Worm (Caenorhabditis elegans) whole organism, L4 larva: ENCODE data around the gene srlf-33.

ENCODE experiments used
- F37D6.2 ChIP-seq: sonication (generic microtip); optimal IDR thresholded peaks from 2 replicates; lab custom pipeline; 2016; ENCODE audit warnings: mild to moderate bottlenecking, missing genetic modification characterization, missing compliant biosample characterization
- T26A8.4 ChIP-seq: fragments of 200-800 bp; sonication (Bioruptor generic); IDR thresholded peaks from 2 replicates; pipeline ENCODE4 v1.3.6; 2022; ENCODE audit warnings: missing genetic modification characterization, missing compliant biosample characterization
- Y48G9A.11 ChIP-seq: fragments of 200-800 bp; sonication (Bioruptor generic); IDR thresholded peaks from 2 replicates; pipeline ENCODE4 v1.3.6; 2022; ENCODE audit warnings: missing genetic modification reagents, missing genetic modification characterization, missing compliant biosample characterization
- ZK546.5 ChIP-seq, 2 experiments: sonication (generic microtip); optimal IDR thresholded peaks; 2 replicates each; lab custom pipeline; 2017; ENCODE audit warnings: missing biosample characterization in 2 of 2, missing genetic modification characterization in 2 of 2
- aly-2 ChIP-seq: sonication (generic microtip); optimal IDR thresholded peaks from 2 replicates; lab custom pipeline; 2018; ENCODE audit warnings: missing biosample characterization, missing genetic modification characterization
- ama-1 ChIP-seq: fragments of 150-350 bp; optimal IDR thresholded peaks from 2 replicates; lab custom pipeline; 2014; ENCODE audit warnings: inconsistent platforms, mixed read lengths
- arid-1 ChIP-seq: fragments of 200-800 bp; sonication (Bioruptor generic); conservative IDR thresholded peaks from 2 replicates; pipeline ENCODE4 v1.3.6; 2022; ENCODE audit warnings: missing genetic modification reagents, missing genetic modification characterization, missing compliant biosample characterization
- ceh-20 ChIP-seq: fragments of 200-800 bp; sonication (Bioruptor generic); IDR thresholded peaks from 2 replicates; pipeline ENCODE4 v1.3.6; 2022; ENCODE audit warnings: missing genetic modification reagents, missing genetic modification characterization, missing compliant biosample characterization
- ceh-28 ChIP-seq: fragments of 150-350 bp; optimal IDR thresholded peaks from 2 replicates; lab custom pipeline; 2014; ENCODE audit warnings: missing biosample characterization, missing genetic modification reagents, missing genetic modification characterization
- ceh-32 ChIP-seq: sonication (generic microtip); optimal IDR thresholded peaks from 2 replicates; lab custom pipeline; 2016; ENCODE audit warnings: mild to moderate bottlenecking, missing genetic modification characterization, missing compliant biosample characterization; ENCODE audit not compliant: poor library complexity
- ceh-62 ChIP-seq: sonication (generic microtip); optimal IDR thresholded peaks from 2 replicates; lab custom pipeline; 2017; ENCODE audit warnings: missing biosample characterization, missing genetic modification characterization
- ceh-82 ChIP-seq: sonication (generic microtip); optimal IDR thresholded peaks from 2 replicates; lab custom pipeline; 2017; ENCODE audit warnings: missing biosample characterization, missing genetic modification characterization
- ces-1 ChIP-seq: fragments of 150-350 bp; sonication (generic microtip); optimal IDR thresholded peaks from 4 replicates; lab custom pipeline; 2014; ENCODE audit warnings: missing biosample characterization, missing genetic modification reagents, missing genetic modification characterization
- cey-2 ChIP-seq: sonication (generic microtip); optimal IDR thresholded peaks from 3 replicates; lab custom pipeline; 2017; ENCODE audit warnings: missing genetic modification characterization, mild to moderate bottlenecking, missing compliant biosample characterization, antibody characterized with exemption, borderline replicate concordance; ENCODE audit not compliant: insufficient read depth
- daf-8 ChIP-seq: fragments of 200-800 bp; sonication (Bioruptor generic); IDR thresholded peaks from 2 replicates; pipeline ENCODE4 v1.3.6; 2022; ENCODE audit warnings: missing genetic modification characterization, missing compliant biosample characterization
- dmd-8 ChIP-seq: fragments of 200-800 bp; sonication (Bioruptor generic); IDR thresholded peaks from 2 replicates; pipeline ENCODE4 v1.3.6; 2022; ENCODE audit warnings: missing genetic modification characterization, missing compliant biosample characterization
- dve-1 ChIP-seq: sonication (generic microtip); optimal IDR thresholded peaks from 2 replicates; lab custom pipeline; 2017; ENCODE audit warnings: antibody characterized with exemption, mild to moderate bottlenecking, missing genetic modification characterization, missing compliant biosample characterization; ENCODE audit not compliant: insufficient read depth
- egl-43 ChIP-seq: fragments of 200-800 bp; sonication (Bioruptor generic); IDR thresholded peaks from 2 replicates; pipeline ENCODE4 v1.3.6; 2022; ENCODE audit warnings: missing genetic modification reagents, missing genetic modification characterization, missing compliant biosample characterization
- fkh-10 ChIP-seq: fragments of 150-350 bp; optimal IDR thresholded peaks from 2 replicates; lab custom pipeline; 2014; ENCODE audit warnings: missing biosample characterization, missing genetic modification reagents, missing genetic modification characterization
- fos-1 ChIP-seq: fragments of 150-350 bp; optimal IDR thresholded peaks from 2 replicates; lab custom pipeline; 2014; ENCODE audit warnings: missing biosample characterization, missing genetic modification characterization
- gei-8 ChIP-seq: fragments of 200-800 bp; sonication (Bioruptor generic); optimal IDR thresholded peaks from 2 replicates; lab custom pipeline; 2018; ENCODE audit warnings: mild to moderate bottlenecking, missing genetic modification characterization, missing compliant biosample characterization
- hif-1 ChIP-seq, 2 experiments: sonication (generic microtip); optimal IDR thresholded peaks; 2 replicates each; lab custom pipeline; 2016 to 2017; ENCODE audit warnings: missing compliant biosample characterization in 2 of 2, missing genetic modification characterization in 2 of 2, missing genetic modification reagents in 2 of 2, missing genotype in 2 of 2, mild to moderate bottlenecking in 1 of 2
- hlh-11 ChIP-seq: fragments of 200-800 bp; sonication (Bioruptor generic); optimal IDR thresholded peaks from 2 replicates; lab custom pipeline; 2018; ENCODE audit warnings: mild to moderate bottlenecking, missing genetic modification characterization, missing compliant biosample characterization
- lim-7 ChIP-seq: fragments of 200-800 bp; sonication (Bioruptor generic); IDR thresholded peaks from 2 replicates; pipeline ENCODE4 v1.3.6; 2022; ENCODE audit warnings: missing genetic modification characterization, missing compliant biosample characterization
- lin-1 ChIP-seq: fragments of 200-800 bp; sonication (Bioruptor generic); IDR thresholded peaks from 2 replicates; pipeline ENCODE4 v1.3.6; 2022; ENCODE audit warnings: missing genetic modification reagents, missing genetic modification characterization, missing compliant biosample characterization
- lin-13 ChIP-seq: fragments of 150-350 bp; optimal IDR thresholded peaks from 2 replicates; lab custom pipeline; 2014; ENCODE audit warnings: missing biosample characterization, missing genetic modification reagents, missing genetic modification characterization
- lin-15B ChIP-seq: fragments of 150-350 bp; sonication (generic microtip); optimal IDR thresholded peaks from 3 replicates; lab custom pipeline; 2014; ENCODE audit warnings: missing biosample characterization, missing genetic modification characterization
- lin-38 ChIP-seq: fragments of 200-800 bp; sonication (Bioruptor generic); IDR thresholded peaks from 2 replicates; pipeline ENCODE4 v1.3.6; 2022; ENCODE audit warnings: missing genetic modification reagents, missing genetic modification characterization, missing compliant biosample characterization
- madf-9 ChIP-seq: fragments of 200-800 bp; sonication (Bioruptor generic); conservative IDR thresholded peaks from 2 replicates; pipeline ENCODE4 v1.3.6; 2022; ENCODE audit warnings: missing genetic modification reagents, missing genetic modification characterization, missing compliant biosample characterization
- mep-1 ChIP-seq: fragments of 150-350 bp; sonication (generic microtip); optimal IDR thresholded peaks from 3 replicates; lab custom pipeline; 2014; ENCODE audit warnings: missing biosample characterization, missing genetic modification characterization
- mxl-2 ChIP-seq: fragments of 200-800 bp; sonication (Bioruptor generic); conservative IDR thresholded peaks from 2 replicates; pipeline ENCODE4 v1.3.6; 2022; ENCODE audit warnings: missing genetic modification reagents, missing genetic modification characterization, missing compliant biosample characterization
- nhr-10 ChIP-seq: fragments of 150-350 bp; optimal IDR thresholded peaks from 2 replicates; lab custom pipeline; 2014; ENCODE audit warnings: missing biosample characterization, missing genetic modification characterization
- nhr-11 ChIP-seq: fragments of 150-350 bp; optimal IDR thresholded peaks from 2 replicates; lab custom pipeline; 2014; ENCODE audit warnings: missing biosample characterization, missing genetic modification characterization
- nhr-28 ChIP-seq: fragments of 150-350 bp; optimal IDR thresholded peaks from 2 replicates; lab custom pipeline; 2014; ENCODE audit warnings: missing biosample characterization, missing genetic modification characterization
- nhr-48 ChIP-seq: sonication (generic microtip); optimal IDR thresholded peaks from 2 replicates; lab custom pipeline; 2016; ENCODE audit warnings: mild to moderate bottlenecking, missing genetic modification characterization, missing compliant biosample characterization
- nhr-77 ChIP-seq: fragments of 150-350 bp; optimal IDR thresholded peaks from 2 replicates; lab custom pipeline; 2014; ENCODE audit warnings: missing biosample characterization, missing genetic modification characterization
- pha-4 ChIP-seq, 2 experiments: fragments of 150-350 bp in 1 of 2; fragments of 200-800 bp in 1 of 2; sonication (Bioruptor generic) in 1 of 2; IDR thresholded peaks in 1 of 2; optimal IDR thresholded peaks in 1 of 2; 2 replicates each; pipeline versions ENCODE4 v1.3.6 to Lab custom; 2014 to 2022; ENCODE audit warnings: missing genetic modification characterization in 2 of 2, missing genetic modification reagents in 2 of 2, missing biosample characterization in 1 of 2, missing compliant biosample characterization in 1 of 2
- php-3 ChIP-seq: fragments of 200-800 bp; sonication (Bioruptor generic); IDR thresholded peaks from 2 replicates; pipeline ENCODE4 v1.3.6; 2022; ENCODE audit warnings: missing genetic modification reagents, missing genetic modification characterization, missing compliant biosample characterization
- rbr-2 ChIP-seq: sonication (generic microtip); optimal IDR thresholded peaks from 2 replicates; lab custom pipeline; 2016; ENCODE audit warnings: missing genotype, missing genetic modification characterization, missing compliant biosample characterization
- saeg-2 ChIP-seq: fragments of 200-800 bp; sonication (Bioruptor generic); IDR thresholded peaks from 2 replicates; pipeline ENCODE4 v1.3.6; 2022; ENCODE audit warnings: missing genetic modification reagents, missing genetic modification characterization, missing compliant biosample characterization
- sdz-12 ChIP-seq: fragments of 200-800 bp; sonication (Bioruptor generic); optimal IDR thresholded peaks from 2 replicates; lab custom pipeline; 2018; ENCODE audit warnings: mild to moderate bottlenecking, missing genetic modification characterization, missing compliant biosample characterization
- set-16 ChIP-seq: fragments of 200-800 bp; sonication (Bioruptor generic); IDR thresholded peaks from 2 replicates; pipeline ENCODE4 v1.3.6; 2022; ENCODE audit warnings: missing genetic modification reagents, missing genetic modification characterization, missing compliant biosample characterization
- skn-1 ChIP-seq: fragments of 150-350 bp; optimal IDR thresholded peaks from 2 replicates; lab custom pipeline; 2014; ENCODE audit warnings: missing biosample characterization, missing genetic modification characterization
- snpc-1.2 ChIP-seq: fragments of 200-800 bp; sonication (Bioruptor generic); IDR thresholded peaks from 2 replicates; pipeline ENCODE4 v1.3.6; 2022; ENCODE audit warnings: missing genetic modification reagents, missing genetic modification characterization, missing compliant biosample characterization
- snpc-4 ChIP-seq: fragments of 150-350 bp; optimal IDR thresholded peaks from 2 replicates; lab custom pipeline; 2014; ENCODE audit warnings: missing biosample characterization, missing genetic modification characterization
- spr-1 ChIP-seq: sonication (generic microtip); optimal IDR thresholded peaks from 2 replicates; lab custom pipeline; 2016; ENCODE audit warnings: mild to moderate bottlenecking, missing genetic modification characterization, missing compliant biosample characterization
- tag-97 ChIP-seq: fragments of 200-800 bp; sonication (Bioruptor generic); IDR thresholded peaks from 2 replicates; pipeline ENCODE4 v1.3.6; 2022; ENCODE audit warnings: missing genetic modification characterization, missing compliant biosample characterization
- unc-39 ChIP-seq: sonication (generic microtip); optimal IDR thresholded peaks from 2 replicates; lab custom pipeline; 2017; ENCODE audit warnings: missing biosample characterization, missing genetic modification characterization
- unc-62 ChIP-seq, 3 experiments: fragments of 150-350 bp in 1 of 3; sonication (generic microtip); optimal IDR thresholded peaks in 2 of 3; peaks in 1 of 3; 1 replicate in 1 of 3; 2 replicates in 2 of 3; lab custom pipeline; 2014 to 2017; ENCODE audit warnings: missing biosample characterization in 3 of 3, missing genetic modification characterization in 3 of 3, missing genetic modification reagents in 3 of 3, missing genotype in 1 of 3
- vab-7 ChIP-seq: fragments of 200-800 bp; sonication (Bioruptor generic); IDR thresholded peaks from 2 replicates; pipeline ENCODE4 v1.3.6; 2022; ENCODE audit warnings: missing genetic modification reagents, missing genetic modification characterization, missing compliant biosample characterization
- zip-11 ChIP-seq: fragments of 200-800 bp; sonication (Bioruptor generic); IDR thresholded peaks from 2 replicates; pipeline ENCODE4 v1.3.6; 2022; ENCODE audit warnings: missing genetic modification characterization, missing compliant biosample characterization

srlf-33 gene

ce11 chrIV:11956387-11956786 is 31.1 kb upstream of the srlf-33 start:
- TF ChIP-seq madf-9 (GFP tag; lab: Robert Waterston, UW) (peak; percentile 45; the same call in 1 of the 2 replicates), dve-1 (tag; lab: Kevin White, UChicago) (peak; percentile 94), Y48G9A.11 (GFP tag; lab: Robert Waterston, UW) (no peak), mxl-2 (GFP tag; lab: Robert Waterston, UW) (peak; percentile 90), fos-1 (no peak), skn-1 (tag; lab: Kevin White, UChicago) (no peak), hif-1 (tag; optimal IDR thresholded peaks at IDR 0.05; lab: Kevin White, UChicago) (peak; percentile 90 to 99), nhr-48 (tag; lab: Kevin White, UChicago) (peak; percentile 97), nhr-10 (peak; percentile 69), unc-39 (tag; lab: Kevin White, UChicago) (no peak), ces-1 (GFP tag; lab: Kevin White, UChicago) (no peak), php-3 (GFP tag; lab: Robert Waterston, UW) (peak; percentile 65), ceh-28 (tag; lab: Kevin White, UChicago) (no peak), aly-2 (no peak), lin-15B (tag; lab: Kevin White, UChicago) (no peak), snpc-1.2 (no peak), ceh-82 (tag; lab: Kevin White, UChicago) (no peak), fkh-10 (no peak), spr-1 (no peak), ama-1 (no peak), F37D6.2 (tag; lab: Kevin White, UChicago) (no peak), sdz-12 (no peak), arid-1 (GFP tag; lab: Robert Waterston, UW) (0 out of 2 replicates have a peak, but pooled peaks have one; percentile 24), lin-38 (GFP tag; lab: Robert Waterston, UW) (peak; percentile 40), dmd-8 (GFP tag; lab: Robert Waterston, UW) (no peak), rbr-2 (tag; lab: Kevin White, UChicago) (peak; percentile 59), nhr-11 (tag; lab: Kevin White, UChicago) (peak; percentile 78), vab-7 (GFP tag; lab: Robert Waterston, UW) (no peak), hlh-11 (tag; lab: Kevin White, UChicago) (peak; percentile 98), daf-8 (GFP tag; lab: Robert Waterston, UW) (no peak), T26A8.4 (GFP tag; lab: Robert Waterston, UW) (peak; percentile 60; the same call in 1 of the 2 replicates), lim-7 (GFP tag; lab: Robert Waterston, UW) (no peak), set-16 (GFP tag; lab: Robert Waterston, UW) (peak; percentile 80), saeg-2 (GFP tag; lab: Robert Waterston, UW) (peak; percentile 89), ceh-32 (tag; lab: Kevin White, UChicago) (no peak), gei-8 (peak; percentile 93), unc-62 (GFP tag; optimal IDR thresholded peaks at IDR 0.05 in 1 of 2; lab: Kevin White, UChicago) (peak in 1 of 2 experiments; percentile 100), unc-62 (tag; optimal IDR thresholded peaks at IDR 0.05; lab: Kevin White, UChicago) (no peak), cey-2 (tag; lab: Kevin White, UChicago) (peak; percentile 90), lin-1 (GFP tag; lab: Robert Waterston, UW) (peak; percentile 91), mep-1 (tag; lab: Kevin White, UChicago) (peak; percentile 90), snpc-4 (tag; lab: Kevin White, UChicago) (no peak), ceh-62 (tag; lab: Kevin White, UChicago) (no peak), egl-43 (GFP tag; lab: Robert Waterston, UW) (no peak), lin-13 (peak; percentile 25), pha-4 (GFP tag; IDR thresholded peaks at IDR 0.05; lab: Robert Waterston, UW) (peak; percentile 74), pha-4 (tag; optimal IDR thresholded peaks at IDR 0.05; lab: Kevin White, UChicago) (no peak), nhr-77 (tag; lab: Kevin White, UChicago) (peak; percentile 86), ZK546.5 (tag; optimal IDR thresholded peaks at IDR 0.05; lab: Kevin White, UChicago) (no peak), zip-11 (GFP tag; lab: Robert Waterston, UW) (no peak), tag-97 (no peak), nhr-28 (tag; lab: Kevin White, UChicago) (peak; percentile 92), ceh-20 (GFP tag; lab: Robert Waterston, UW) (peak; percentile 91)
